Worm (Caenorhabditis elegans) whole organism, late embryonic: ENCODE measurements around the gene gnrr-2.

Experiments used
- ama-1 ChIP-seq: fragments of 150-350 bp; optimal IDR thresholded peaks from 2 replicates; lab custom pipeline; 2014
- dmd-4 ChIP-seq: sonication (generic microtip); optimal IDR thresholded peaks from 2 replicates; lab custom pipeline; 2016; ENCODE audit warnings: borderline replicate concordance, missing genetic modification characterization, missing compliant biosample characterization
- elt-2 ChIP-seq: sonication (generic microtip); optimal IDR thresholded peaks from 2 replicates; lab custom pipeline; 2016; ENCODE audit warnings: missing genetic modification reagents, missing genetic modification characterization, missing compliant biosample characterization
- hlh-15 ChIP-seq: sonication (generic microtip); optimal IDR thresholded peaks from 2 replicates; lab custom pipeline; 2016; ENCODE audit warnings: missing genetic modification characterization, missing compliant biosample characterization
- npax-4 ChIP-seq: sonication (generic microtip); optimal IDR thresholded peaks from 2 replicates; lab custom pipeline; 2016; ENCODE audit warnings: missing genetic modification characterization, missing compliant biosample characterization
- pag-3 ChIP-seq: sonication (generic microtip); optimal IDR thresholded peaks from 2 replicates; lab custom pipeline; 2016; ENCODE audit warnings: missing compliant biosample characterization, missing genetic modification characterization, borderline replicate concordance
- pha-4 ChIP-seq: fragments of 150-350 bp; optimal IDR thresholded peaks from 2 replicates; lab custom pipeline; 2018; ENCODE audit warnings: missing biosample characterization, missing genetic modification reagents, missing genetic modification characterization
- unc-86 ChIP-seq: sonication (generic microtip); optimal IDR thresholded peaks from 2 replicates; lab custom pipeline; 2016; ENCODE audit warnings: missing genetic modification characterization, missing compliant biosample characterization
- zip-5 ChIP-seq: sonication (generic microtip); optimal IDR thresholded peaks from 2 replicates; lab custom pipeline; 2016; ENCODE audit warnings: missing genetic modification characterization, missing compliant biosample characterization

DNA sequence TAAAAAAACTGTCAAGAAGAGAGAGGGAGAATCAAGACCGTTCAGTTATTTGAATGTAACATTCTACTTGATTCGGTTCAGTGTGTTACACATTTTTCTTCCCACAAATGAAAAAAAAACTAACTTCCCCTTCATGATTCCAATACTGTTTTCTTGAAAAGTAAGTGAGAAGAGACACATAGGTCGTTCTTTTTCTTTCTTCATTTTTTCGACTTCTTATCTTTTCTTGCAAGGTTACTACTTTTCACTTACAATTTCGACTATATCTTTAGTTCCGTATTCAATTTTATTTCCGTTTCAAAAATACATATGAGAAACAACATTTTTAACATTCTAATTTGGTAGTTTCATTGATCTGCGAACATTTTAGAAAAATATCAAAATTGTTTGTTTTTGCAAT, 30.4 kb downstream of the gnrr-2 start:
- no peak for TF ChIP-seq hlh-15 (tag; lab: Kevin White, UChicago)
- TF ChIP-seq npax-4 (tag; lab: Kevin White, UChicago): no peak
- TF ChIP-seq dmd-4 (tag; lab: Kevin White, UChicago): no peak
- TF ChIP-seq unc-86 (tag; lab: Kevin White, UChicago): no peak
- TF ChIP-seq pag-3 (tag; lab: Kevin White, UChicago): no peak
- no peak for TF ChIP-seq zip-5
- TF ChIP-seq ama-1 (lab: Kevin White, UChicago): no peak
- no peak for TF ChIP-seq elt-2 (tag; lab: Kevin White, UChicago)
- no peak for TF ChIP-seq pha-4 (tag; lab: Kevin White, UChicago)
